Fruit fly (Drosophila melanogaster) whole organism, embryonic: ENCODE measurements around the gene sage.

Experiments
- CG10209 ChIP-seq: fragments of 200-800 bp; sonication (Bioruptor generic); optimal IDR thresholded peaks from 3 replicates; lab custom pipeline; 2017; ENCODE audit warnings: missing biosample characterization, mild to moderate bottlenecking, missing genetic modification characterization, missing genetic modification reagents
- CG11085 ChIP-seq: fragments of 200-800 bp; sonication (Bioruptor generic); IDR thresholded peaks from 2 replicates; pipeline ENCODE4 v1.3.6; 2022; ENCODE audit warnings: missing biosample characterization, missing genetic modification characterization
- CG11696 ChIP-seq: fragments of 200-800 bp; sonication (Bioruptor generic); IDR thresholded peaks from 2 replicates; pipeline ENCODE4 v1.3.6; 2022; ENCODE audit warnings: missing biosample characterization, missing genetic modification characterization
- CG3065 ChIP-seq: fragments of 200-800 bp; sonication (Bioruptor generic); optimal IDR thresholded peaks from 2 replicates; lab custom pipeline; 2016; ENCODE audit warnings: missing biosample characterization, missing genetic modification characterization
- CG32532 ChIP-seq: fragments of 200-800 bp; sonication (Bioruptor generic); IDR thresholded peaks from 2 replicates; pipeline ENCODE4 v1.3.6; 2022; ENCODE audit warnings: missing biosample characterization, missing genetic modification characterization
- CG3726 ChIP-seq: fragments of 200-800 bp; sonication (Bioruptor generic); IDR thresholded peaks from 3 replicates; pipeline ENCODE4, ENCODE4 v1.3.6; 2022; ENCODE audit warnings: missing biosample characterization, missing genetic modification characterization
- CG7745 ChIP-seq: fragments of 200-800 bp; sonication (Bioruptor generic); optimal IDR thresholded peaks from 2 replicates; lab custom pipeline; 2018; ENCODE audit warnings: missing biosample characterization, mild to moderate bottlenecking, missing genetic modification characterization, moderate library complexity
- CG7963 ChIP-seq: fragments of 200-800 bp; sonication (Bioruptor generic); IDR thresholded peaks from 3 replicates; pipeline ENCODE4 v1.3.6; 2022; ENCODE audit warnings: missing biosample characterization, missing genetic modification characterization; ENCODE audit not compliant: partially characterized antibody
- CG8281 ChIP-seq: fragments of 200-800 bp; sonication (Bioruptor generic); optimal IDR thresholded peaks from 2 replicates; lab custom pipeline; 2018; ENCODE audit warnings: missing biosample characterization, mild to moderate bottlenecking, missing genetic modification characterization, moderate library complexity
- CG9609 ChIP-seq: fragments of 200-800 bp; sonication (Bioruptor generic); optimal IDR thresholded peaks from 3 replicates; lab custom pipeline; 2016; ENCODE audit warnings: missing biosample characterization, missing genetic modification characterization
- D ChIP-seq, 2 experiments: fragments of 200-800 bp in 1 of 2; fragments of >200 bp in 1 of 2; sonication (Bioruptor generic) in 1 of 2; optimal IDR thresholded peaks; 2 replicates in 1 of 2; 3 replicates in 1 of 2; lab custom pipeline; 2017; ENCODE audit warnings: mild to moderate bottlenecking in 1 of 2, missing biosample characterization in 1 of 2, missing genetic modification characterization in 1 of 2, missing genetic modification reagents in 1 of 2
- Dp ChIP-seq: fragments of 200-800 bp; sonication (Bioruptor generic); optimal IDR thresholded peaks from 2 replicates; lab custom pipeline; 2018; ENCODE audit warnings: missing biosample characterization, mild to moderate bottlenecking, missing genetic modification characterization, moderate library complexity
- Lim3 ChIP-seq: fragments of 200-800 bp; sonication (Bioruptor generic); IDR thresholded peaks from 2 replicates; pipeline ENCODE4 v1.3.6; 2022; ENCODE audit warnings: missing biosample characterization, missing genetic modification characterization
- Med ChIP-seq: fragments of 200-800 bp; sonication (Bioruptor generic); peaks from one replicate; lab custom pipeline; 2016; ENCODE audit warnings: missing biosample characterization, missing genetic modification characterization, mild to moderate bottlenecking, inconsistent platforms, moderate library complexity
- Mes4 ChIP-seq: fragments of 200-800 bp; sonication (Bioruptor generic); optimal IDR thresholded peaks from 2 replicates; lab custom pipeline; 2016; ENCODE audit warnings: missing biosample characterization, missing genetic modification characterization
- Oli ChIP-seq: fragments of 200-800 bp; sonication (Bioruptor generic); optimal IDR thresholded peaks from 2 replicates; lab custom pipeline; 2018; ENCODE audit warnings: missing biosample characterization, mild to moderate bottlenecking, missing genetic modification characterization, moderate library complexity
- Sox102F ChIP-seq: fragments of 200-800 bp; sonication (Bioruptor generic); optimal IDR thresholded peaks from 2 replicates; lab custom pipeline; 2018; ENCODE audit warnings: missing biosample characterization, mild to moderate bottlenecking, missing genetic modification characterization, moderate library complexity
- Vsx1 ChIP-seq: fragments of 200-800 bp; sonication (Bioruptor generic); optimal IDR thresholded peaks from 2 replicates; lab custom pipeline; 2017; ENCODE audit warnings: missing biosample characterization, mild to moderate bottlenecking, missing genetic modification characterization, missing genetic modification reagents
- bab2 ChIP-seq: fragments of 200-800 bp; sonication (Bioruptor generic); optimal IDR thresholded peaks from 2 replicates; lab custom pipeline; 2016; ENCODE audit warnings: missing biosample characterization, missing genetic modification characterization
- bbx ChIP-seq: fragments of 200-800 bp; sonication (Bioruptor generic); IDR thresholded peaks from 2 replicates; pipeline ENCODE4 v1.3.6; 2022; ENCODE audit warnings: missing biosample characterization, missing genetic modification characterization; ENCODE audit not compliant: partially characterized antibody
- cg ChIP-seq: fragments of 200-800 bp; sonication (Bioruptor generic); optimal IDR thresholded peaks from 3 replicates; lab custom pipeline; 2019; ENCODE audit warnings: missing biosample characterization, mild to moderate bottlenecking, missing genetic modification characterization, moderate library complexity
- chm ChIP-seq: fragments of 200-800 bp; sonication (Bioruptor generic); IDR thresholded peaks from 2 replicates; pipeline ENCODE4 v1.3.6; 2022; ENCODE audit warnings: missing biosample characterization, missing genetic modification characterization
- chn ChIP-seq: fragments of 200-800 bp; sonication (Bioruptor generic); optimal IDR thresholded peaks from 2 replicates; lab custom pipeline; 2016; ENCODE audit warnings: missing biosample characterization, missing genetic modification characterization
- croc ChIP-seq: fragments of 200-800 bp; sonication (Bioruptor generic); conservative IDR thresholded peaks from 3 replicates; pipeline ENCODE4 v1.3.6; 2022; ENCODE audit warnings: missing biosample characterization, missing genetic modification characterization
- da ChIP-seq: fragments of 200-800 bp; sonication (Bioruptor generic); optimal IDR thresholded peaks from 2 replicates; lab custom pipeline; 2016; ENCODE audit warnings: missing biosample characterization, missing genetic modification characterization
- dpn ChIP-seq, 2 experiments: fragments of 200-800 bp; sonication (Bioruptor generic); optimal IDR thresholded peaks; 3 replicates each; lab custom pipeline; 2016; ENCODE audit warnings: missing biosample characterization in 2 of 2, missing genetic modification characterization in 2 of 2
- fd3F ChIP-seq: fragments of 200-800 bp; sonication (Bioruptor generic); optimal IDR thresholded peaks from 2 replicates; lab custom pipeline; 2018; ENCODE audit warnings: missing biosample characterization, mild to moderate bottlenecking, missing genetic modification characterization, moderate library complexity
- hbn ChIP-seq: fragments of 200-800 bp; sonication (Bioruptor generic); IDR thresholded peaks from 2 replicates; pipeline ENCODE4 v1.3.6; 2022; ENCODE audit warnings: missing biosample characterization, missing genetic modification characterization; ENCODE audit not compliant: partially characterized antibody
- prd ChIP-seq, 3 experiments: fragments of >200 bp in 2 of 3; fragments of 200-800 bp in 1 of 3; sonication (Bioruptor generic) in 1 of 3; optimal IDR thresholded peaks in 2 of 3; IDR thresholded peaks in 1 of 3; 2 replicates in 2 of 3; 3 replicates in 1 of 3; pipeline versions ENCODE4 v1.3.6 to Lab custom; 2017 to 2022; ENCODE audit warnings: missing biosample characterization in 1 of 3, missing genetic modification characterization in 1 of 3
- scrt ChIP-seq: fragments of 200-800 bp; sonication (Bioruptor generic); optimal IDR thresholded peaks from 2 replicates; lab custom pipeline; 2018; ENCODE audit warnings: missing biosample characterization, mild to moderate bottlenecking, missing genetic modification characterization, moderate library complexity
- slp2 ChIP-seq: fragments of 200-800 bp; sonication (Bioruptor generic); optimal IDR thresholded peaks from 2 replicates; lab custom pipeline; 2016; ENCODE audit warnings: missing biosample characterization, missing genetic modification characterization
- sqz ChIP-seq: fragments of 200-800 bp; sonication (Bioruptor generic); optimal IDR thresholded peaks from 3 replicates; lab custom pipeline; 2018; ENCODE audit warnings: missing biosample characterization, mild to moderate bottlenecking, missing genetic modification characterization
- tin ChIP-seq: fragments of 200-800 bp; sonication (Bioruptor generic); optimal IDR thresholded peaks from 3 replicates; lab custom pipeline; 2016; ENCODE audit warnings: missing biosample characterization, missing genetic modification characterization
- toy ChIP-seq: fragments of 200-800 bp; sonication (Bioruptor generic); IDR thresholded peaks from 2 replicates; pipeline ENCODE4 v1.3.6; 2022; ENCODE audit warnings: missing biosample characterization, missing genetic modification characterization
- vnd ChIP-seq: fragments of 200-800 bp; sonication (Bioruptor generic); IDR thresholded peaks from 3 replicates; pipeline ENCODE4 v1.3.6; 2022; ENCODE audit warnings: missing biosample characterization, missing genetic modification characterization; ENCODE audit not compliant: partially characterized antibody
- z ChIP-seq: fragments of 200-800 bp; sonication (Bioruptor generic); IDR thresholded peaks from 3 replicates; pipeline ENCODE4 v1.3.6; 2022; ENCODE audit warnings: missing biosample characterization, missing genetic modification characterization
- zen2 ChIP-seq: fragments of 200-800 bp; sonication (Bioruptor generic); IDR thresholded peaks from 3 replicates; pipeline ENCODE4 v1.3.6; 2022; ENCODE audit warnings: missing biosample characterization, missing genetic modification characterization; ENCODE audit not compliant: partially characterized antibody
- zf30C ChIP-seq: fragments of 200-800 bp; sonication (Bioruptor generic); optimal IDR thresholded peaks from 3 replicates; lab custom pipeline; 2018; ENCODE audit warnings: missing biosample characterization, mild to moderate bottlenecking, missing genetic modification characterization
- zfh1 ChIP-seq: fragments of 200-800 bp; sonication (Bioruptor generic); IDR thresholded peaks from 3 replicates; pipeline ENCODE4 v1.3.6; 2022; ENCODE audit warnings: missing biosample characterization, missing genetic modification characterization

The sage gene

DNA sequence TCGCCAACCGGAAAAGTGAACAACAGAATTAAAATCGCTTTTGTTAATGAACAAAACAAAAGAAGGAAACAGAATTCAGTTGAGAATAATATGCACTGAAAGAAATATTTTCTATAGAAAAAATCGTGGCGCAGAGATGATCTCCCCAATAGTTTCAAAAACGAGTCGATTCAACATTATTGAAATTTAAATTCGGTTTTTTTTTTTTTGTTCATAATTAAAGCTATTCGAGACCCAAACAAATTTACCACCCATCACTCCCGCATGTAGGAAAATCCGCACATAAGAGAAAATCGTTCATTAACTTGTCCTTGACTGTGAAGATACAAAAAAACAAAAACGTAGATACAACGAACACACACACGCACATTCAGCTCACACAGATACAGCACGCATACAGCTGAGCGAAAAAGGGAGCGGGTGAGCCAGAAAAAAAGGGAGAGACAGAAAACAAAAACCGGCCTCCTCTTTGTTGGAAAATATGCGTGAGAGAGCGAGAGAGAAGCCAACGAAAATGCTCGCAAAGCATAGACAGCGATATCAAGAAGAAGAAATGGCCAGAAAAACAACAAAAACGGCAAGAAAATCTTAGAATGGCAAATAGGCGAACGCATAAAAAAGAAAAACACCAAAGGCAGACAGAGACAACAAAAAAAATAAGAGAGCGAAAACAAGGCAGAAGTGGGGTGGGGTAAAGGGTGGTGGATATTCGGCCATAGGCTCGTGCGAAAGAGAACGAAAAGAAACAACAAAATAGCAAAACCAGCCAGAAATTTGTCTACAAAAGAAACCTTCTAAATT, 43.7 kb downstream of the sage start (continued):
- TF ChIP-seq cg (GFP tag; lab: Kevin White, UChicago), result peak; percentile 89
- TF ChIP-seq CG8281 (tag; lab: Kevin White, UChicago), result no peak
- TF ChIP-seq CG11085, result no peak
- TF ChIP-seq CG3065 (GFP tag; lab: Kevin White, UChicago), result no peak
- TF ChIP-seq Dp (GFP tag; lab: Kevin White, UChicago), result no peak
- no peak for TF ChIP-seq zen2
- TF ChIP-seq CG32532, result peak; percentile 77
- TF ChIP-seq bbx, result no peak
- TF ChIP-seq Lim3, result no peak
- peak; percentile 37 for TF ChIP-seq CG10209 (GFP tag; lab: Kevin White, UChicago)
- TF ChIP-seq sqz, result peak; percentile 94
- no peak for TF ChIP-seq chm (GFP tag; lab: Robert Waterston, UW)
- TF ChIP-seq slp2, result no peak
- no peak for TF ChIP-seq z (GFP tag; lab: Robert Waterston, UW)
- TF ChIP-seq CG11696 (GFP tag; lab: Robert Waterston, UW), result peak; percentile 74
- TF ChIP-seq zfh1 (GFP tag; lab: Robert Waterston, UW), result no peak
- TF ChIP-seq chn (GFP tag; lab: Kevin White, UChicago), result peak; percentile 31
- TF ChIP-seq Oli (tag; lab: Kevin White, UChicago), result no peak
- no peak for TF ChIP-seq vnd (GFP tag; lab: Robert Waterston, UW)
- TF ChIP-seq CG7963 (GFP tag; lab: Robert Waterston, UW), result no peak
- peak; percentile 31 for TF ChIP-seq Sox102F
- TF ChIP-seq CG9609 (GFP tag; lab: Kevin White, UChicago), result peak; percentile 56
- no peak for TF ChIP-seq CG3726 (GFP tag; lab: Robert Waterston, UW)
- peak; percentile 30 for TF ChIP-seq fd3F (GFP tag; lab: Kevin White, UChicago)
- TF ChIP-seq Mes4 (GFP tag; lab: Kevin White, UChicago), result no peak
- TF ChIP-seq hbn (GFP tag; lab: Robert Waterston, UW), result no peak
- no peak for TF ChIP-seq D (optimal IDR thresholded peaks at IDR 0.05; lab: Kevin White, UChicago)
- no peak for TF ChIP-seq D (GFP tag; optimal IDR thresholded peaks at IDR 0.05; lab: Kevin White, UChicago)
- peak; percentile 17 for TF ChIP-seq tin (GFP tag; lab: Kevin White, UChicago)
- TF ChIP-seq toy (GFP tag; lab: Robert Waterston, UW), result no peak
- peak; percentile 36 to 40 for TF ChIP-seq dpn (GFP tag; optimal IDR thresholded peaks at IDR 0.05; lab: Kevin White, UChicago)
- peak; percentile 89 for TF ChIP-seq Med (GFP tag; lab: Kevin White, UChicago)
- TF ChIP-seq croc (GFP tag; lab: Robert Waterston, UW), result no peak
- no peak for TF ChIP-seq da (GFP tag; lab: Kevin White, UChicago)
- TF ChIP-seq bab2 (GFP tag; lab: Kevin White, UChicago), result peak; percentile 15
- no peak for TF ChIP-seq Vsx1 (GFP tag; lab: Kevin White, UChicago)
- TF ChIP-seq scrt (GFP tag; lab: Kevin White, UChicago), result peak; percentile 36
- TF ChIP-seq zf30C (GFP tag; lab: Kevin White, UChicago), result peak; percentile 46
- TF ChIP-seq CG7745 (tag; lab: Kevin White, UChicago), result no peak
- no peak for TF ChIP-seq prd (optimal IDR thresholded peaks at IDR 0.05; lab: Kevin White, UChicago)
- TF ChIP-seq prd (GFP tag; IDR thresholded peaks at IDR 0.05; lab: Robert Waterston, UW), result peak; percentile 49; the same call in 1 of the 3 replicates
